Fruit fly (Drosophila melanogaster): Measurements from ENCODE around the gene ush.

ush gene

dm6 chr2L:475920-476319, at the start of gene ush:
Gene ush, plus strand, starts transcription at chr2L:476220.
- TF ChIP-seq noc (tag; optimal IDR thresholded peaks at IDR 0.05): no peak

dm6 chr2L:426449-426848, 49.6 kb upstream of the ush start:
- no peak for TF ChIP-seq noc (tag; optimal IDR thresholded peaks at IDR 0.05)

DNA sequence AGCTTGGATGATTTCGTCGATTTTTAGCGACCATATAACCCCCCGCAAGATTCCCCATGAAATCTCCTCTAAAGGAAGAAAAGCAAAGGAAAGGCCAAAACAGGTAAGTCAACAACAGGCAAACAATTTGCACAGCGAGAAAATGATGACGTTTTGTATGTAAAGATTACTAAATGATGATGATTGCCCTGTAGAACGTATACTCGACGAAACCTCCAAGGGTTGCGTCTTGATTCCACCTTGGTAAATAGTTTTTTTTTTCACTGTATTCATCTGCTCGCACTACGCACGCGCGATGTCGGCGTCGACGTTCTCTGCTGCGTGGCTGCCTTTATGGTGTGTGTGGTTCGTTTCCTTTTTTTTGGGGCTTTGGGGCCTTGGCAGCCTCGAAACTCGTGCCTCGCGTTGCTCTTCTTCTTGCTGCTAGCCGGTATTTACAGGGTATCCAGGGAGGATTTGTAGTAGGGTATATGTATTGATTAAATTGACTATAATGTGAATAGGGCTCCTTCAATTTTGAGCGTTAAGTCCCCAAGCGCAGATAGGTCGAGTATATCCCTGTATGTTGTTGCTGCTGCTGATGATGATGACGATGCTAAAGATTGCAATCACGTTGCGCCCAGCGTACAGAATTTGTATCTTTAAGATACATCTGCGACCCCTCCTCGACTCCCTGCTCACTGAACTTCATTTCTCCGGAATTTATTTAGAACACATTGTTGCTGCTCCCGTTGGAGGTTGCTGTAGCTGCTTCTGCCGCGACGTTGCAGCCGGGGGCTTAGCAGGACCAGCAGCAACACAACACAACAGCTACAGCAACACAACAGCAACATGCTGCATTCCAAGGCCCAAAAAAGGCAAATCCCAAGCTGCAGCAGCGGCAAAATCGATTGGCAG, 48.4 kb upstream of the ush start:
- TF ChIP-seq noc (tag; optimal IDR thresholded peaks at IDR 0.05): no peak

- no peak for TF ChIP-seq noc (tag; optimal IDR thresholded peaks at IDR 0.05)
Observed at dm6 chr2L:428380-428989, 47.5 kb upstream of the ush start.

- TF ChIP-seq noc (tag; optimal IDR thresholded peaks at IDR 0.05): peak; percentile 35
Observed at dm6 chr2L:429680-430484, 46.1 kb upstream of the ush start.

DNA sequence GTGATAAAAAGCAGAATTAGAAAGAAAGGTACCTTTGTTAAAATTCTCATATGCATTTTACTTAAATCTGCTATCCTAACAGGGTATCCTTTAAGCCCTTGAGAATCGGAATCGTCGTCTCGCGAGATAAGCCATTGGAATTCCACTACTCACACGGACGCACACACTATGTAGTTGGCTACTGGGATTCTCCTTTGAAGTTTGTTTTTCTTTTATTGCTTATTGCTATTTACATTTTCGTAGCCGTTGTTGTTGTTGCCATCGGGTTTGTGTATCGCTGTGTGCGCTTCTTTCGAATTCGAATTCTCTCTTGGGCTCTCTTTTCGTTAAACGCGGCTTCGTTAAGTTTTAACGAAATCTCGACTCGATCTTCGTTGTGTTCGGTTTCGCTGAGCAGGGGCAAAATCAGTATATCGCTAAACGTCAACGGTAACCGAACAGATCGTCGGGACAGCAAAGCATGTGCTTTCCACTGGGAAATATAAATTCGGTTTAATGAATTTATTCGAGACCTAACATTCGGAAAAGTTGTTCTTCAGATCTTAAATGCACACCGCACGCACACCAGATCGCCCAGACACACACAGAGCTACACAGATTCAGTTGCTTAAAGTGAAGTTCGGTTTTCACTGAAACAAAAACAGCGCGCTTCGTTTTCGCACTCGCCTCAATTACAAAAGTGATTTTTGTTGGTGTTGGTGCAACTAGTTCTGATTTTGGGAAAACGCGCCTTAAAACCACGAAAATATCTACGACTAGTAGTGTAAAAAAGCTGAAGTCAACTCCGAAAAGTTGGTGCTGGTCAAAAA, 45.0 kb upstream of the ush start, which contains the start of gene ex:
ex (plus strand) TSS at position 408 of the 809 bp plus-strand sequence.
- no peak for TF ChIP-seq noc (tag; optimal IDR thresholded peaks at IDR 0.05)

- TF ChIP-seq noc (tag; optimal IDR thresholded peaks at IDR 0.05): no peak
Observed at dm6 chr2L:431629-431984, 44.4 kb upstream of the ush start.

dm6 chr2L:432119-432518, 43.9 kb upstream of the ush start:
- no peak for TF ChIP-seq noc (tag; optimal IDR thresholded peaks at IDR 0.05)

dm6 chr2L:434439-434838, 41.6 kb upstream of the ush start:
- TF ChIP-seq noc (tag; optimal IDR thresholded peaks at IDR 0.05): no peak

DNA sequence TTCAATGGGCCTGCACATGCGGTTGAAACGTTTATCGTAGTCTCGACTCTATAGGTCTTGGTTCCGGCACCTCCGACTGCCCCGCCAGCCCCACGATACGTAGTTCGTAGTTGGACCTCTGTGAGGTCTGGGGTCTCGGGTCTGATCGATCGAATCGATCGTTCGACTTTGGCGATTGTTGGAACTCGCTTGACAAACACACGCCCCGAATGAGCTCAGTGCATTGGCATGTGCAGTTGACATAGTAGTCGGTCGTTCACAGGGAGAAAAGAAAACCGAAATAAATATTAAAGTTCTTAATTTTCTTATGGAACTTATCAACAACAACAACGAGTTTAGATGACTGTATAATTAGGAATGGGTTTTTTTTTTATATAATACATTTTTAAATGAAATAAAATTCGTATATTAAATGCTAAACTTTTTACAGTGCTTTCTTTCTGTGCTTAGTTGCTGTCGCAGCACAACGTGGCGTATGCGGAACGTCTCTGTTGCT, 40.7 kb upstream of the ush start:
- TF ChIP-seq noc (tag; optimal IDR thresholded peaks at IDR 0.05): no peak

DNA sequence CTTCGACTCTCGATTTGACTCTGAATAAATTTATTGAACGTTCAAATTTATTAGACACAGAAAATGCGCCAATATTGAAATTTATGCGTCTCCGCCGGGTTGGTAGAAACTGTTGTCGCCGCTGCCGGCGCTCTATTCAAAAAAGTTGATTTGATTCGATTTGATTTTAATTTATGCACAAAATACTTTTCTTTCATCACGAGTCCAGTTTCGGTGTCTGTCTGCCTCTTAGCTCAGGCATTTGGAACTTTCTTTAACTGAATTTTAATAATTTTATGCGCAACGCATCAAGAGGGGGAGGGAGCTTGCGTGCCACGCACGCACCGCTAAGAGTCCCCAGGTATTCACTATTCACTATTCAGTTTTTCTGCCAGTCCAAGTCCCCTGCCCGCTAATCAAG, 38.5 kb upstream of the ush start:
- TF ChIP-seq noc (tag; optimal IDR thresholded peaks at IDR 0.05): no peak

dm6 chr2L:439339-439738, 36.7 kb upstream of the ush start:
- no peak for TF ChIP-seq noc (tag; optimal IDR thresholded peaks at IDR 0.05)

dm6 chr2L:440638-441454, 35.2 kb upstream of the ush start:
- TF ChIP-seq noc (tag; optimal IDR thresholded peaks at IDR 0.05): no peak

- no peak for TF ChIP-seq noc (tag; optimal IDR thresholded peaks at IDR 0.05)
Observed at dm6 chr2L:441455-441730, 34.6 kb upstream of the ush start.
